Worm (Caenorhabditis elegans) whole organism, L2 larva: Measurements from ENCODE around the gene apc-17.

Source experiments
- C34F6.9 ChIP-seq: fragments of 150-350 bp; optimal IDR thresholded peaks from 2 replicates; lab custom pipeline; 2014; ENCODE audit warnings: missing biosample characterization, missing genetic modification characterization
- F13H6.1 ChIP-seq: sonication (generic microtip); optimal IDR thresholded peaks from 2 replicates; lab custom pipeline; 2016; ENCODE audit warnings: missing genetic modification characterization, missing compliant biosample characterization
- Y55F3AM.14 ChIP-seq: fragments of 200-800 bp; sonication (Bioruptor generic); optimal IDR thresholded peaks from 2 replicates; lab custom pipeline; 2018; ENCODE audit warnings: mild to moderate bottlenecking, missing genetic modification characterization, missing compliant biosample characterization
- alr-1 ChIP-seq: fragments of 150-350 bp; optimal IDR thresholded peaks from 2 replicates; lab custom pipeline; 2014; ENCODE audit warnings: missing biosample characterization, missing genetic modification characterization
- aly-2 ChIP-seq: fragments of 150-350 bp; optimal IDR thresholded peaks from 2 replicates; lab custom pipeline; 2014; ENCODE audit warnings: missing biosample characterization, missing genetic modification characterization
- ama-1 ChIP-seq: fragments of 150-350 bp; optimal IDR thresholded peaks from 2 replicates; lab custom pipeline; 2018; ENCODE audit warnings: inconsistent platforms
- ceh-16 ChIP-seq: fragments of 150-350 bp; optimal IDR thresholded peaks from 2 replicates; lab custom pipeline; 2014; ENCODE audit warnings: missing biosample characterization, missing genetic modification characterization
- ceh-82 ChIP-seq: fragments of 150-350 bp; optimal IDR thresholded peaks from 2 replicates; lab custom pipeline; 2014; ENCODE audit warnings: missing biosample characterization, missing genetic modification characterization
- crh-2 ChIP-seq: sonication (generic microtip); optimal IDR thresholded peaks from 2 replicates; lab custom pipeline; 2017; ENCODE audit warnings: missing biosample characterization, missing genetic modification characterization
- dmd-4 ChIP-seq: sonication (generic microtip); optimal IDR thresholded peaks from 2 replicates; lab custom pipeline; 2017; ENCODE audit warnings: missing biosample characterization, missing genetic modification characterization
- elt-1 ChIP-seq: fragments of 150-350 bp; optimal IDR thresholded peaks from 2 replicates; lab custom pipeline; 2014; ENCODE audit warnings: missing biosample characterization, missing genetic modification characterization
- fos-1 ChIP-seq: fragments of 150-350 bp; optimal IDR thresholded peaks from 2 replicates; lab custom pipeline; 2014; ENCODE audit warnings: missing biosample characterization, missing genetic modification characterization
- lsy-2 ChIP-seq, 2 experiments: fragments of 150-350 bp in 1 of 2; sonication (generic microtip) in 1 of 2; optimal IDR thresholded peaks; 2 replicates each; lab custom pipeline; 2014 to 2017; ENCODE audit warnings: missing biosample characterization in 2 of 2, missing genetic modification characterization in 2 of 2
- mbf-1 ChIP-seq: sonication (generic microtip); optimal IDR thresholded peaks from 2 replicates; lab custom pipeline; 2017; ENCODE audit warnings: missing biosample characterization, missing genetic modification characterization
- nhr-10 ChIP-seq: sonication (generic microtip); optimal IDR thresholded peaks from 2 replicates; lab custom pipeline; 2017; ENCODE audit warnings: missing biosample characterization, missing genetic modification characterization
- nhr-11 ChIP-seq: fragments of 150-350 bp; optimal IDR thresholded peaks from 2 replicates; lab custom pipeline; 2014; ENCODE audit warnings: missing biosample characterization, missing genetic modification characterization
- nhr-129 ChIP-seq: fragments of 150-350 bp; optimal IDR thresholded peaks from 2 replicates; lab custom pipeline; 2014; ENCODE audit warnings: missing biosample characterization, missing genetic modification characterization
- nhr-23 ChIP-seq: fragments of 150-350 bp; optimal IDR thresholded peaks from 2 replicates; lab custom pipeline; 2014; ENCODE audit warnings: missing biosample characterization, missing genetic modification reagents, missing genetic modification characterization
- nhr-237 ChIP-seq: fragments of 150-350 bp; optimal IDR thresholded peaks from 2 replicates; lab custom pipeline; 2014; ENCODE audit warnings: missing biosample characterization, missing genetic modification characterization
- nhr-25 ChIP-seq: fragments of 150-350 bp; sonication (generic microtip); optimal IDR thresholded peaks from 3 replicates; lab custom pipeline; 2014; ENCODE audit warnings: missing biosample characterization, missing genetic modification characterization
- nhr-77 ChIP-seq: fragments of 150-350 bp; optimal IDR thresholded peaks from 2 replicates; lab custom pipeline; 2014; ENCODE audit warnings: missing biosample characterization, missing genetic modification characterization
- sem-4 ChIP-seq: fragments of 150-350 bp; optimal IDR thresholded peaks from 2 replicates; lab custom pipeline; 2014; ENCODE audit warnings: missing biosample characterization, missing genetic modification reagents, missing genetic modification characterization
- skn-1 ChIP-seq: sonication (generic microtip); optimal IDR thresholded peaks from 2 replicates; lab custom pipeline; 2017; ENCODE audit warnings: missing biosample characterization, missing genetic modification characterization
- sma-3 ChIP-seq: sonication (generic microtip); optimal IDR thresholded peaks from 2 replicates; lab custom pipeline; 2016; ENCODE audit warnings: missing genetic modification reagents, missing genetic modification characterization, missing compliant biosample characterization
- unc-55 ChIP-seq: fragments of 150-350 bp; sonication (generic microtip); optimal IDR thresholded peaks from 3 replicates; lab custom pipeline; 2014; ENCODE audit warnings: missing biosample characterization, missing genetic modification reagents, missing genetic modification characterization
- zag-1 ChIP-seq: fragments of 150-350 bp; optimal IDR thresholded peaks from 2 replicates; lab custom pipeline; 2014; ENCODE audit warnings: missing biosample characterization, missing genetic modification characterization
- ztf-1 ChIP-seq: fragments of 200-800 bp; sonication (Bioruptor generic); conservative IDR thresholded peaks from 2 replicates; pipeline ENCODE4 v1.3.6; 2022; ENCODE audit warnings: missing genetic modification characterization, missing compliant biosample characterization
- ztf-11 ChIP-seq: sonication (generic microtip); optimal IDR thresholded peaks from 2 replicates; lab custom pipeline; 2017; ENCODE audit warnings: missing biosample characterization, missing genetic modification characterization
- ztf-4 ChIP-seq: fragments of 150-350 bp; optimal IDR thresholded peaks from 2 replicates; lab custom pipeline; 2014; ENCODE audit warnings: missing biosample characterization, missing genetic modification characterization

apc-17 gene

ce11 chrII:11086770-11087169 lies 21.2 kb upstream of the apc-17 start:
- TF ChIP-seq nhr-237 (tag; lab: Kevin White, UChicago) (no peak), nhr-11 (tag; lab: Kevin White, UChicago) (no peak)

ce11 chrII:11088137-11088536 lies 19.8 kb upstream of the apc-17 start:
- TF ChIP-seq elt-1 (tag; lab: Kevin White, UChicago): no peak
- no peak for TF ChIP-seq ztf-11 (tag; lab: Kevin White, UChicago)
- TF ChIP-seq Y55F3AM.14 (GFP tag; lab: Kevin White, UChicago): no peak
- no peak for TF ChIP-seq C34F6.9 (tag; lab: Kevin White, UChicago)
- TF ChIP-seq unc-55 (GFP tag; lab: Kevin White, UChicago): no peak
- no peak for TF ChIP-seq lsy-2 (tag; optimal IDR thresholded peaks at IDR 0.05; lab: Kevin White, UChicago)
- no peak for TF ChIP-seq alr-1
- no peak for TF ChIP-seq crh-2 (tag; lab: Kevin White, UChicago)

DNA sequence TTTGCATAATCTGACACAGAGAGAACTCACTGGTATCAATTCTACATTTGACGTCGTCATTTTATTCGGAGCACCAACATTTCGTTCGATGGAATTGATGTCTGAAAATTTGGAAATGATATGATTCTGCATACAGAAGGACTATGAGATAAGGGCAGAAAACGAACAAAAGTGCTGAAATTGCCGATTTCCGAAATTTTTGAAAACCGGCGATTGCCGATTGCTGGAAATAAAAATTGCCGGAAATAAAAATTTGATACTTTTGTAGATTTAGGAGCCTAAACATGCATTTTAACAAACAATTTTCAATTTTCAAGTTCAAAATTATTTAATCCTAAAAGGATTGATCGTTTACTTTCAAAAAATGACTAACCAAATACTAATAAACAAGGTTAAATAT lies 18.6 kb upstream of the apc-17 start, which contains the start of gene unc-53:
Gene unc-53, minus strand, starts transcription at position 101 of the 400 bp plus-strand sequence.
- TF ChIP-seq ztf-1: no peak
- no peak for TF ChIP-seq nhr-23 (tag; lab: Kevin White, UChicago)
- TF ChIP-seq sem-4 (tag; lab: Kevin White, UChicago): no peak
- TF ChIP-seq zag-1: no peak
- TF ChIP-seq nhr-10: no peak
- TF ChIP-seq ztf-11 (tag; lab: Kevin White, UChicago): no peak
- no peak for TF ChIP-seq F13H6.1 (tag; lab: Kevin White, UChicago)
- TF ChIP-seq nhr-77 (tag; lab: Kevin White, UChicago): no peak
- no peak for TF ChIP-seq nhr-237 (tag; lab: Kevin White, UChicago)
- no peak for TF ChIP-seq ztf-4
- no peak for TF ChIP-seq aly-2 (tag; lab: Kevin White, UChicago)
- no peak for TF ChIP-seq sma-3 (GFP tag; lab: Kevin White, UChicago)

DNA sequence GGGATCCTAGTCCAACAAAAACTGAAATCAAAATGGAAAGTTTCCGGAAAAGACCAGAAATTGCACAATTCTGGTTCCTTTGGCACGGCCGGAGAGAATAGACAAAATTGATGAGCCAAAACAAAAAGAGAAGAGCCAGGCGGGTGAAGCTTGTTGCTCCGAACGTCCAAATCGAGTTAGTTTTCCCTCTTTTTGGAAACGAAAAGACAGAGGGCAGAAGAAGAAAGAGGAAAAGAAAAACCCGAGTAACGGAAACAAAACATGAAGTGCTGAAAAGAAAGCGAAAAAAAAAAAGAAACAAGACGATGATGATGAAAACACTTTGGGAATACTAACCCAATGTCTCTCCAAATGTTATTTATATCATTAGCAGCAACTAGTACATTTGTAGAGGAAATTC lies 16.4 kb upstream of the apc-17 start:
- TF ChIP-seq fos-1 (no peak), ceh-82 (tag; lab: Kevin White, UChicago) (no peak), nhr-77 (tag; lab: Kevin White, UChicago) (no peak), mbf-1 (tag; lab: Kevin White, UChicago) (no peak), aly-2 (tag; lab: Kevin White, UChicago) (no peak), nhr-23 (tag; lab: Kevin White, UChicago) (no peak)
- TF ChIP-seq, all 48 proteins: peak for 0

DNA sequence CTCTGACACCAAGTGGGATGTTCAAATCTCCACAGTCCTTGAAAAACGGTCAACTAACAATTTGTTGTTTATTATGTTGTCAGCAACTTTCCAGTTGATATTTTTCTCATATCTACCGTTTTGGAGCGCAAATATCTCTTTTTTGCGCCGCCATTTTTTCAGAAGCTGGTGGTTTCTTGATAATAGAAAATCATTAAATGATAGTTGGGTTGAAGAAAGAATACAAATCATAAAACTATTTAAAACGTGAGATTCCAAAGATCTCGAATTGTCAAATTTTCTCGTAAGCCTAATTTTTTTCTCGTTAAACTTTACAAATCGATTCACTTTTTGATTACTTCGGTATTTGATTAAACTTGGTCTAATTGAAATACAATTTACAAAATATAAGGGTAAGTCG lies 15.5 kb upstream of the apc-17 start, which contains the start of gene rpl-42:
Gene rpl-42, plus strand, starts transcription at position 301 of the 400 bp plus-strand sequence.
- TF ChIP-seq nhr-237 (tag; lab: Kevin White, UChicago) (no peak), dmd-4 (tag; lab: Kevin White, UChicago) (no peak), nhr-129 (tag; lab: Kevin White, UChicago) (no peak), unc-55 (GFP tag; lab: Kevin White, UChicago) (no peak), ama-1 (no peak), skn-1 (tag; lab: Kevin White, UChicago) (no peak), Y55F3AM.14 (GFP tag; lab: Kevin White, UChicago) (no peak), mbf-1 (tag; lab: Kevin White, UChicago) (no peak), F13H6.1 (tag; lab: Kevin White, UChicago) (no peak)

DNA sequence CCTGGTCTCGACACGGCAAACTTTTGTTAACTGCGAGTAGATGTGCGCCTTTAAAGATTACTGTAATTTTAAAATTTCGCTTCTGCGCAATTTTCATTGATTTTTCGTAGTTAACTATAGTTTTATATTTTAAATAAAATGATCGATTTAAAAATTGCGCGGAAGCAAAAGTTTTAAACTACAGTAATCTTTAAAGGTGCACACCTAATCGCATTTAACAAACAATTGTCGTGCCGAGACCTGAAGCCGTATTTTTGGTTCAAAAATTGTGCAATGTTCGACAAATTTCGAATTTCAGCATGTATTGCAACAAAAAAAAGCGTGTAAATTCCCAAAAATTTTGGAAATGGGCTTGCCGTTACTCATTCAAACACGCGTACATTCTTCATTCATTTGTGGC lies 13.5 kb upstream of the apc-17 start:
- no peak for TF ChIP-seq nhr-25 (tag; lab: Kevin White, UChicago)
- no peak for TF ChIP-seq nhr-129 (tag; lab: Kevin White, UChicago)

- TF ChIP-seq ceh-16 (no peak), ztf-4 (no peak), ztf-11 (tag; lab: Kevin White, UChicago) (no peak)
These were observed 11.7 kb upstream of the apc-17 start, which contains the start of gene nbs-1 for ce11 chrII:11096233-11096632. TSS of gene nbs-1 (minus strand) at chrII:11096478.
